Fruit fly (Drosophila melanogaster) Kc167 (cell line): ENCODE data around the gene Arpc1.

ENCODE experiments used
- Myc ChIP-seq: fragments of >200 bp; optimal IDR thresholded peaks from 2 replicates; lab custom pipeline; 2017; ENCODE audit warnings: missing external identifiers
- Sin3A ChIP-seq: fragments of >200 bp; optimal IDR thresholded peaks from 2 replicates; lab custom pipeline; 2018; ENCODE audit warnings: missing external identifiers
- h ChIP-seq: fragments of >200 bp; optimal IDR thresholded peaks from 3 replicates; lab custom pipeline; 2018; ENCODE audit warnings: missing external identifiers
- insv ChIP-seq: fragments of >200 bp; optimal IDR thresholded peaks from 3 replicates; lab custom pipeline; 2018; ENCODE audit warnings: missing external identifiers
- psq ChIP-seq: fragments of >200 bp; optimal IDR thresholded peaks from 2 replicates; lab custom pipeline; 2017; ENCODE audit warnings: missing external identifiers
- ttk ChIP-seq: sonication (Bioruptor generic); optimal IDR thresholded peaks from 2 replicates; lab custom pipeline; 2017; ENCODE audit warnings: missing external identifiers

The Arpc1 gene

DNA sequence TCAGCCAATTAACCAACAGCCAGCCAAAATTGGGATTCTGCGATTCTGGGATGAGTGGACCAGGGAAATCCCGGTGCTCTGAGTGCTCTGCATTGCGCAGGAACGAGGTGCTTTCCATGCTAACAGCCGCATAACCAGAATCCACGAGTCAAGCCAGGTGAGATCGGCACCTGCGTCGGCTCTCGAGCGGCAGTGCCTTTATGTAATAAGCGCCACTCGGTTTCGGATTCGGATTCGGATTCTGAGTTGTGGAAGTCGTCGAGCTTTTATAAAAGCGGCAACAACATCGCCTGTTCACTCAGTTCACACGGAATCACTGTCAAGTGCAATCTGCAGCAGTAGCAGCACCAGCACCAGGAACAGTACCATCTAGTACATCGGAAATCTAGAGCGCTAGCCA, 8.6 kb downstream of the Arpc1 start, which contains the start of gene b:
Gene b, plus strand, starts transcription at position 301 of the 400 bp plus-strand sequence.
- TF ChIP-seq h (lab: Kevin White, UChicago) (no peak), Myc (lab: Kevin White, UChicago) (no peak), psq (no peak), insv (lab: Kevin White, UChicago) (no peak), Sin3A (lab: Kevin White, UChicago) (no peak), ttk (lab: Kevin White, UChicago) (no peak)

- TF ChIP-seq Myc (lab: Kevin White, UChicago) = no peak
- TF ChIP-seq h (lab: Kevin White, UChicago) = no peak
Measured at dm6 chr2L:13820176-13820575, 9.4 kb downstream of the Arpc1 start.

DNA sequence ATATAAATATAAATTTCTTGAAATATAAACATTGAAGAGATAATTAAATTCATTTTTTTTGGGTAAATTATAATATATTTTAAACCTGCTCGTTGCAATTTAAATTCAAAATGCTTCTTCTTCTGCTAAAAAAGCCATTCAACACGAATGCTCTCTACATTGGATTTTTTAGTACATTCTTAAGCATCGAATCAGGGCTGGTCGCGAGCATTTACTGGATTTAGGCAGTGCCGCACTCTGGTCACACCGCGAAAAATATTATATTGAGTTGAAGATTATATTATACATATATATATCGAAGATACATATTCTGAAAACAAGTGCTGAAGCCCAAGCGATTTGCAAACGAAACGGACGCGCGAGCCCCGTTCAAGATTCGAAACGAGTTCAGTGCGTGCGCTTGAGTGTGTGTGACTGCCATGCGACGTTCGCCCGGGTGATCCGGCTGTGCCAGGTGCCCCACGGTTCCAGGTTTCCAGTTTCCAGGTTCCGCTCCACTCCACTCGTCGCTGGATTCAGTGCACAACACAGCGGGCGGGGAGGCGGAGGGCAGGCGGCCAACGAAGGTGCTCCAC, 15.8 kb downstream of the Arpc1 start, which contains the start of gene Sos:
Gene Sos, plus strand, starts transcription at position 213 of the 575 bp plus-strand sequence.
- TF ChIP-seq insv (lab: Kevin White, UChicago) = no peak
- TF ChIP-seq psq = no peak
- TF ChIP-seq Myc (lab: Kevin White, UChicago) = no peak

DNA sequence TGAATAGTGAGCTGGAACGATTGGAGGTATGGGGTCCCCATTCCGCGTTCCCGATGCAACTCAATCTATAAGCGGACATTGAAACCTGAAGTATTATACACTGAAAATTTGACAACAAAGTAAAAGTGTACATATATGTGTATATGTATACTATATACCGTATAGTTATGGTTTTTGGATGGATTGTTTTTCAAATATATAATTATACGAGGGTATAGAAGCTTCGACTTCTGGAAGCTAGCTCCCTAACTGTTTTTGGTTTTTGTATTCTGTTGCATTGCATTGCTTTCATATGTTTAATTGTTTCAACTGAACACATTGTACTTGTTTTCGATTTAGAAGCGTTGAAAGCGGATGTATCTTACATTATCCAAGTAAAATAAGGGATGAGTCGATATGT, 16.4 kb downstream of the Arpc1 start, which contains the start of gene CG16888:
Gene CG16888, minus strand, starts transcription at position 101 of the 400 bp plus-strand sequence.
- TF ChIP-seq Myc (lab: Kevin White, UChicago) (no peak), psq (no peak), ttk (lab: Kevin White, UChicago) (no peak), h (lab: Kevin White, UChicago) (no peak), insv (lab: Kevin White, UChicago) (no peak), Sin3A (lab: Kevin White, UChicago) (no peak)

DNA sequence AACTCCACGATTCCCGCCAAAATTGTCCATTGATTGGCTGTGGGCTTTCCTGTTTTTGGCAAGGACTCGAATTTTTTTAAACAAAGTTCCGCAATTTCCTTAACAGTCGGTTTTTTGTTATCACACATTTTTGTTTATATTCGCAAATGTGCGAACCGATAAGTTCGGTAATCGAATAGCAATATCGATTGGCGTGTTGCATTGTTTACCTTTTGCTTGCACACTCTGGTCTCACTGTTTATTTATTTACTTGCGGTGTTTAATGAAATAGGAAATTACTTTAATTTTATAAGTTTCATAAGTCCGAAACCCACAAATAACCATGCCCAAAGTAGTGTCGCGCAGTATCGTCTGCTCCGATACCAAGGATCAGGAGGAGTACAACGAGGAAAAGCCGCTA, 18.2 kb downstream of the Arpc1 start, which contains the start of the genes Adat1 and CG16865:
Gene Adat1, minus strand, starts transcription at position 152 of the 400 bp plus-strand sequence.
Gene CG16865, plus strand, starts transcription at position 200 of the 400 bp plus-strand sequence.
- TF ChIP-seq Myc (lab: Kevin White, UChicago) (no peak), insv (lab: Kevin White, UChicago) (no peak), ttk (lab: Kevin White, UChicago) (no peak), Sin3A (lab: Kevin White, UChicago) (no peak), h (lab: Kevin White, UChicago) (no peak)

dm6 chr2L:13807959-13808358, 21.6 kb downstream of the Arpc1 start:
- TF ChIP-seq Sin3A (lab: Kevin White, UChicago) (no peak), insv (lab: Kevin White, UChicago) (no peak), Myc (lab: Kevin White, UChicago) (no peak), psq (no peak), ttk (lab: Kevin White, UChicago) (no peak), h (lab: Kevin White, UChicago) (no peak)

dm6 chr2L:13807097-13807496, 22.4 kb downstream of the Arpc1 start:
- TF ChIP-seq ttk (lab: Kevin White, UChicago) (no peak), h (lab: Kevin White, UChicago) (no peak), insv (lab: Kevin White, UChicago) (no peak), psq (no peak), Myc (lab: Kevin White, UChicago) (no peak), Sin3A (lab: Kevin White, UChicago) (no peak)

dm6 chr2L:13805170-13805569, 24.4 kb downstream of the Arpc1 start:
- no peak for TF ChIP-seq Myc (lab: Kevin White, UChicago)
- no peak for TF ChIP-seq psq
- no peak for TF ChIP-seq Sin3A (lab: Kevin White, UChicago)
- TF ChIP-seq ttk (lab: Kevin White, UChicago) = no peak
- no peak for TF ChIP-seq h (lab: Kevin White, UChicago)
- TF ChIP-seq insv (lab: Kevin White, UChicago) = no peak

DNA sequence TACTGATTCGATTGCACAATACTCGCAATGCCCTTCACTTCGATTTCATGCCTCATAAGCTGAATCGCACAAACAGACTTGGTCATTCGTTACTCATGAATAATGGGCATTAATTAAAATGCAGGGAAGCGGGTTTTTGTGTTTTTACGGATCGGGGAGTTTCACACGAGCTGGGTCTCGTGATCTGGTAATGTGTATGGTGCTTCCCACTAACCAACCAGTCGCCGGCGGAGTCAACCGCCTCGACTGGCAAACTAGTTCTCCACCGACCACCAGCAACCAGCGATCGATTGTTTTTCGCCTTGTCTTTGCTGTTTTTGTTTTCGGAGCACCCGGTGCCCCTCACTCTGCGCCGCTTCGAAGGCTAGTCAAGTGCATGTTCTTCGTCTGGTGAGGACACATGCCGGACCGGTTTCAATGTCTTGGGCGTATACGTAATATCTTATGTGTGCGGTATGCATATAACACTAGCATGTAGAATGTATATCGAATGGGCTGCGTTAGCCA, 24.9 kb downstream of the Arpc1 start:
- TF ChIP-seq h (lab: Kevin White, UChicago) (no peak), psq (no peak), insv (lab: Kevin White, UChicago) (no peak), ttk (lab: Kevin White, UChicago) (no peak), Sin3A (lab: Kevin White, UChicago) (no peak)

DNA sequence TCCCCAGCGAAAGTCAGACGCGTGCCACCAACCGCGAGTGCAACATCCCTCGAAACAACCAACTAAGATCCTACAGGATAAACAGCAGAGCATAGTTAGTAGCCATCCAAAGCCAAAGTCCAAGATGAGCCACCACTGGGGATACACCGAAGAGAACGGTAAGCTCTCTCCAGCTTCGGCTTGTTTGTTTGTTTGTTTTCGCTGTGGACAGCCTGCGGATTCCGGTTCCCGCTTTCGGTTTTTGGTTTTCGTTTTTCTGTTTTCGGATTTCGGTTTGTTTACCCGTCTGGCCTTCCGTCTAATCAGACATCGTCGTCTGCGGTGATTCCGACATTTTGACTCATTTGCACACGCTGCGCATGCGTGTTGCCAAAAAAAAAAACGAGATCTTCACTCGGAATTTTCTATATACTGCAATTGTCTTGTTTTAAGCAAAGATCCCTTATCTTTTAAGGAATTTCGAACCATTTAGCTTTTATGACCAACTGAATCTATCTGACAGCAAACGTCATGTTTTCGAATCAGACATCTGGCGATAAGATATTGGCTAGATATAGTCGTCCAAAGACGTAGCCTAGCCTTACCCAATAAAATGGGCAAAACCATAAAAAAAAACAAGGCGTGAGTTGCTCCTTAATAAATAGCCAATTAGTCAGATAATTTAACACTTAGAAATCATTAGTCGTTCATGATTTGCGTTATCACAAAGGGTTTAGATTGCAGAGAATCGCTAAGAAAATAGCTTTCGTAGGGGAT, 25.6 kb downstream of the Arpc1 start:
- no peak for TF ChIP-seq ttk (lab: Kevin White, UChicago)
- TF ChIP-seq h (lab: Kevin White, UChicago) = no peak
- no peak for TF ChIP-seq insv (lab: Kevin White, UChicago)
- TF ChIP-seq Myc (lab: Kevin White, UChicago) = no peak
- no peak for TF ChIP-seq Sin3A (lab: Kevin White, UChicago)
- TF ChIP-seq psq = no peak

dm6 chr2L:13803032-13803661, 26.4 kb downstream of the Arpc1 start, which contains the start of gene CAH1:
CAH1 (plus strand) TSS chr2L:13803626.
- TF ChIP-seq Sin3A (lab: Kevin White, UChicago) = no peak
- TF ChIP-seq ttk (lab: Kevin White, UChicago) = no peak
- TF ChIP-seq psq = no peak
- TF ChIP-seq insv (lab: Kevin White, UChicago) = no peak
- no peak for TF ChIP-seq h (lab: Kevin White, UChicago)
- TF ChIP-seq Myc (lab: Kevin White, UChicago) = no peak
